Fruit fly (Drosophila melanogaster): Measurements from ENCODE around the gene Jon25Bii.

The Jon25Bii gene

DNA sequence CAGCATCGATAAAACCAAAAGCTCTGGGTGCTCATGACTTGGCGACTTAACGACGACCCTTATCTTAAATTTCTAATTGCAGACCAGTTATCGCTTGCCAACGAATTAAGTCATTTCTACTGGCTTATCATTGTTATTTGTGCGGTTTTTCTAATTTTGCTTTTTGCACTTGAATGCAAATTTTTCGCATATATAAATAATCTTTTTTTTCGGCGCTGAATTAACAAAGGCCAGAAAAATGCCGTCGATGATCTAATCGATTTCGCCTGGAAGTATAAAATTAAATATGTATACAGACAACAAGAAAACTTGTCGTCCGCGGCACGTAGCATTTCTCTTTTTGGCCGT, 48.6 kb upstream of the Jon25Bii start:
- no peak for TF ChIP-seq PHDP (tag; optimal IDR thresholded peaks at IDR 0.05)
- no peak for TF ChIP-seq CG11723 (GFP tag; optimal IDR thresholded peaks at IDR 0.05)
- TF ChIP-seq Mrtf (GFP tag; IDR thresholded peaks at IDR 0.05), result no peak
- TF ChIP-seq exex (tag; optimal IDR thresholded peaks at IDR 0.05), result peak; percentile 21
- peak in 1 of 2 experiments; percentile 3 for TF ChIP-seq Trl (optimal IDR thresholded peaks at IDR 0.05)
- TF ChIP-seq Trl (GFP tag; optimal IDR thresholded peaks at IDR 0.05), result no peak
- TF ChIP-seq Nf-YB (GFP tag; optimal IDR thresholded peaks at IDR 0.05), result no peak
- no peak for TF ChIP-seq CG34376 (GFP tag; optimal IDR thresholded peaks at IDR 0.05)

DNA sequence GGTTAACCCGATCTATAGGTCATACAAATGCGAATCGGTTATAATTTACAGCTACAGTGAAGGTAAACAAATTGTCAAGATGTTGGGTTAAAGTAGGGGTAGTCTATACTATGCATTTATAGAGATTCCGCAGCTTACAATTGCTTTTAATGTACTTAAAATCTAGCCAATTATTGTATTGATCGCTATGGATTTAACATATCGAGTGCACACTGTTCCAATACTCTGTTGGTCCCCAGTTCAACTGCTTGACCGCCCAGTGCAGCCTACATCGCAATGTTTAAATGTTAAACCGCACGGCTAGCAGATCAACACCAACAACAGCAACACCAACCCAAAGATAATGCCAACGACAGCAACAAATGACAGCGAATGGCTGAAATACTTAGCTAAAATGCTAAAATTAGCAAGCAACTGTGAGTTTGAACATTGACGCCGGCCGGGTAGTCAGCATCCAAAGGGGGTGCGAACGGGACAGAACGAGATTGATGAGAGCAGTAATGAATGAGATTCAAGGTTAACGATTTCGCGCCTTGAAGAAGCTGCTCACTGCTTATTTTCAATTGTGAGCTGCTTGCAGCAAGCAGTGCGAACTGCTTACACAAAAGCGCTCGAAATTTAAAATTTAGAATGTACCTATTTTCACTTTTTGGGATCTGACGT, 48.1 kb upstream of the Jon25Bii start:
- TF ChIP-seq amos (GFP tag; IDR thresholded peaks at IDR 0.05; ENCODE audit: partially characterized antibody) (peak; percentile 30; the same call in 1 of the 2 replicates), ftz-f1 (GFP tag; optimal IDR thresholded peaks at IDR 0.05) (peak; percentile 100), Bgb (GFP tag; IDR thresholded peaks at IDR 0.05; ENCODE audit: partially characterized antibody) (peak; percentile 69), fru (optimal IDR thresholded peaks at IDR 0.05) (no peak), Gsc (GFP tag; IDR thresholded peaks at IDR 0.05) (peak; percentile 38; the same call in 1 of the 2 replicates), CG6254 (GFP tag; optimal IDR thresholded peaks at IDR 0.05) (no peak), lmd (GFP tag; IDR thresholded peaks at IDR 0.05) (peak; percentile 20), caup (GFP tag; optimal IDR thresholded peaks at IDR 0.05; ENCODE audit: severe bottlenecking) (no peak), exex (tag; optimal IDR thresholded peaks at IDR 0.05) (no peak), E2f2 (GFP tag; IDR thresholded peaks at IDR 0.05) (peak; percentile 94), CG10431 (GFP tag; optimal IDR thresholded peaks at IDR 0.05) (no peak), sob (GFP tag; IDR thresholded peaks at IDR 0.05) (0 out of 2 replicates have a peak, but pooled peaks have one; percentile 9), CG10209 (GFP tag; optimal IDR thresholded peaks at IDR 0.05) (no peak), HmgD (GFP tag; optimal IDR thresholded peaks at IDR 0.05) (peak; percentile 81), zfh2 (GFP tag; optimal IDR thresholded peaks at IDR 0.05) (no peak), Ravus (GFP tag; IDR thresholded peaks at IDR 0.05) (no peak; the same call in 1 of the 2 replicates), CG3838 (GFP tag; optimal IDR thresholded peaks at IDR 0.05) (no peak), Nf-YB (GFP tag; optimal IDR thresholded peaks at IDR 0.05) (no peak), pros (GFP tag; optimal IDR thresholded peaks at IDR 0.05) (peak; percentile 65), nau (GFP tag; optimal IDR thresholded peaks at IDR 0.05) (no peak), CG16813 (GFP tag; IDR thresholded peaks at IDR 0.05; ENCODE audit: partially characterized antibody) (no peak), Ssrp (tag; optimal IDR thresholded peaks at IDR 0.05) (no peak), chinmo (GFP tag; IDR thresholded peaks at IDR 0.05; ENCODE audit: partially characterized antibody) (peak; percentile 96), bigmax (GFP tag; optimal IDR thresholded peaks at IDR 0.05) (peak; percentile 36), zfh1 (GFP tag; IDR thresholded peaks at IDR 0.05) (peak; percentile 72), CG16779 (GFP tag; IDR thresholded peaks at IDR 0.05) (no peak), dan (GFP tag; IDR thresholded peaks at IDR 0.05) (peak; percentile 66), chm (GFP tag; IDR thresholded peaks at IDR 0.05) (peak; percentile 28; the same call in 1 of the 2 replicates), ac (GFP tag; optimal IDR thresholded peaks at IDR 0.05) (no peak), CG17359 (tag; optimal IDR thresholded peaks at IDR 0.05) (no peak), ato (GFP tag; IDR thresholded peaks at IDR 0.05; ENCODE audit: partially characterized antibody) (no peak), CG9876 (GFP tag; optimal IDR thresholded peaks at IDR 0.05) (no peak), ara (GFP tag; IDR thresholded peaks at IDR 0.05) (peak; percentile 60), lola (GFP tag; optimal IDR thresholded peaks at IDR 0.05) (peak in 1 of 3 experiments; percentile 55), Nf-YA (GFP tag; IDR thresholded peaks at IDR 0.05) (no peak), HLHmδ (GFP tag; optimal IDR thresholded peaks at IDR 0.05) (no peak), CG1603 (tag; optimal IDR thresholded peaks at IDR 0.05) (peak; percentile 84), ems (GFP tag; optimal IDR thresholded peaks at IDR 0.05) (no peak), CG34376 (GFP tag; optimal IDR thresholded peaks at IDR 0.05) (no peak), Poxn (GFP tag; IDR thresholded peaks at IDR 0.05) (no peak), unpg (GFP tag; optimal IDR thresholded peaks at IDR 0.05) (no peak), CG11456 (GFP tag; IDR thresholded peaks at IDR 0.05) (peak; percentile 68; the same call in 2 of the 3 replicates), Sin3A (optimal IDR thresholded peaks at IDR 0.05) (peak; percentile 4)

Data from whole organism, embryonic.